Worm (Caenorhabditis elegans) whole organism, L1 larva: Measurements from ENCODE around the gene F09F9.3.

ENCODE experiments used
- C16A3.4 ChIP-seq: fragments of 150-350 bp; optimal IDR thresholded peaks from 2 replicates; lab custom pipeline; 2014; ENCODE audit warnings: missing biosample characterization, missing genetic modification characterization
- C34B4.2 ChIP-seq: sonication (generic microtip); optimal IDR thresholded peaks from 2 replicates; lab custom pipeline; 2017; ENCODE audit warnings: mild to moderate bottlenecking, missing genetic modification characterization, missing compliant biosample characterization
- F16B12.6 ChIP-seq: fragments of 150-350 bp; optimal IDR thresholded peaks from 2 replicates; lab custom pipeline; 2014; ENCODE audit warnings: missing biosample characterization, missing genetic modification characterization
- alr-1 ChIP-seq: fragments of 200-800 bp; sonication (Bioruptor generic); optimal IDR thresholded peaks from 2 replicates; lab custom pipeline; 2018; ENCODE audit warnings: borderline replicate concordance, mild to moderate bottlenecking, missing genetic modification characterization, missing compliant biosample characterization
- ama-1 ChIP-seq: fragments of 150-350 bp; optimal IDR thresholded peaks from 2 replicates; lab custom pipeline; 2014
- blmp-1 ChIP-seq: fragments of 150-350 bp; optimal IDR thresholded peaks from 2 replicates; lab custom pipeline; 2014; ENCODE audit warnings: missing biosample characterization, missing genetic modification characterization
- ceh-8 ChIP-seq: fragments of 200-800 bp; sonication (Bioruptor generic); optimal IDR thresholded peaks from 2 replicates; lab custom pipeline; 2018; ENCODE audit warnings: mild to moderate bottlenecking, missing genetic modification characterization, moderate library complexity, missing compliant biosample characterization
- dpl-1 ChIP-seq, 3 experiments: fragments of 150-350 bp in 2 of 3; sonication (generic microtip) in 1 of 3; optimal IDR thresholded peaks; 2 replicates each; lab custom pipeline; 2014 to 2017; ENCODE audit warnings: missing biosample characterization in 3 of 3, missing genetic modification characterization in 3 of 3, missing genetic modification reagents in 3 of 3
- dsc-1 ChIP-seq: sonication (generic microtip); optimal IDR thresholded peaks from 2 replicates; lab custom pipeline; 2016; ENCODE audit warnings: mild to moderate bottlenecking, missing genetic modification characterization, missing compliant biosample characterization
- efl-1 ChIP-seq, 4 experiments: fragments of 150-350 bp; optimal IDR thresholded peaks in 3 of 4; peaks in 1 of 4; 1 replicate in 1 of 4; 2 replicates in 3 of 4; lab custom pipeline; 2014; ENCODE audit warnings: missing biosample characterization in 2 of 4, missing genetic modification characterization in 2 of 4, missing genetic modification reagents in 2 of 4
- egl-27 ChIP-seq, 2 experiments: fragments of 150-350 bp in 1 of 2; sonication (generic microtip); optimal IDR thresholded peaks; 3 replicates each; lab custom pipeline; 2017 to 2018; ENCODE audit warnings: missing biosample characterization in 2 of 2, missing genetic modification characterization in 2 of 2, missing genetic modification reagents in 2 of 2
- elt-3 ChIP-seq, 6 experiments: fragments of 150-350 bp in 1 of 6; sonication (generic microtip); optimal IDR thresholded peaks; 2 replicates each; lab custom pipeline; 2017 to 2018; ENCODE audit warnings: missing biosample characterization in 6 of 6, missing genetic modification characterization in 6 of 6, inconsistent platforms in 1 of 6
- fkh-4 ChIP-seq: sonication (generic microtip); optimal IDR thresholded peaks from 2 replicates; lab custom pipeline; 2016; ENCODE audit warnings: missing compliant biosample characterization, missing genetic modification characterization, borderline replicate concordance
- fkh-8 ChIP-seq: sonication (generic microtip); optimal IDR thresholded peaks from 2 replicates; lab custom pipeline; 2016; ENCODE audit warnings: mild to moderate bottlenecking, missing genetic modification characterization, missing compliant biosample characterization
- fos-1 ChIP-seq: fragments of 150-350 bp; optimal IDR thresholded peaks from 2 replicates; lab custom pipeline; 2014; ENCODE audit warnings: missing biosample characterization, missing genetic modification characterization
- hpl-2 ChIP-seq: fragments of 150-350 bp; optimal IDR thresholded peaks from 2 replicates; lab custom pipeline; 2014; ENCODE audit warnings: missing biosample characterization, missing genetic modification reagents, missing genetic modification characterization
- isw-1 ChIP-seq: fragments of 200-800 bp; sonication (Bioruptor generic); IDR thresholded peaks from 2 replicates; pipeline ENCODE4 v1.3.6; 2022; ENCODE audit warnings: missing genetic modification characterization, missing compliant biosample characterization
- jun-1 ChIP-seq: fragments of 150-350 bp; optimal IDR thresholded peaks from 2 replicates; lab custom pipeline; 2014; ENCODE audit warnings: missing biosample characterization, missing genetic modification reagents, missing genetic modification characterization
- lin-14 ChIP-seq: fragments of 200-800 bp; sonication (Bioruptor generic); optimal IDR thresholded peaks from 2 replicates; lab custom pipeline; 2018; ENCODE audit warnings: mild to moderate bottlenecking, missing genetic modification characterization, moderate library complexity, missing compliant biosample characterization
- lin-35 ChIP-seq, 2 experiments: fragments of 150-350 bp; optimal IDR thresholded peaks; 2 replicates each; lab custom pipeline; 2014; ENCODE audit warnings: missing biosample characterization in 2 of 2, missing genetic modification characterization in 2 of 2, missing genetic modification reagents in 2 of 2
- lin-39 ChIP-seq: fragments of 150-350 bp; optimal IDR thresholded peaks from 2 replicates; lab custom pipeline; 2014; ENCODE audit warnings: missing biosample characterization, missing genetic modification reagents, missing genetic modification characterization
- lir-3 ChIP-seq: sonication (generic microtip); optimal IDR thresholded peaks from 2 replicates; lab custom pipeline; 2016; ENCODE audit warnings: mild to moderate bottlenecking, missing genetic modification characterization, moderate library complexity, missing compliant biosample characterization; ENCODE audit not compliant: poor library complexity
- mep-1 ChIP-seq: fragments of 150-350 bp; optimal IDR thresholded peaks from 2 replicates; lab custom pipeline; 2014; ENCODE audit warnings: missing biosample characterization, missing genetic modification characterization
- nhr-11 ChIP-seq: fragments of 150-350 bp; optimal IDR thresholded peaks from 2 replicates; lab custom pipeline; 2014; ENCODE audit warnings: missing biosample characterization, missing genetic modification characterization
- nhr-12 ChIP-seq: sonication (generic microtip); optimal IDR thresholded peaks from 2 replicates; lab custom pipeline; 2017; ENCODE audit warnings: missing biosample characterization, missing genetic modification characterization
- nhr-19 ChIP-seq: fragments of 200-800 bp; sonication (Bioruptor generic); conservative IDR thresholded peaks from 2 replicates; pipeline ENCODE4 v1.3.6; 2022; ENCODE audit warnings: missing genetic modification characterization, missing compliant biosample characterization
- nhr-237 ChIP-seq: fragments of 150-350 bp; optimal IDR thresholded peaks from 2 replicates; lab custom pipeline; 2014; ENCODE audit warnings: missing biosample characterization, missing genetic modification characterization
- nhr-84 ChIP-seq: sonication (generic microtip); optimal IDR thresholded peaks from 2 replicates; lab custom pipeline; 2017; ENCODE audit warnings: missing biosample characterization, missing genetic modification characterization
- nhr-85 ChIP-seq: sonication (generic microtip); peaks from one replicate; lab custom pipeline; 2016; ENCODE audit warnings: missing genetic modification characterization, inconsistent platforms, missing compliant biosample characterization
- pag-3 ChIP-seq: sonication (generic microtip); optimal IDR thresholded peaks from 2 replicates; lab custom pipeline; 2017; ENCODE audit warnings: missing genetic modification characterization, mild to moderate bottlenecking, missing compliant biosample characterization, antibody characterized with exemption, borderline replicate concordance; ENCODE audit not compliant: insufficient read depth
- rnt-1 ChIP-seq: sonication (generic microtip); optimal IDR thresholded peaks from 2 replicates; lab custom pipeline; 2016; ENCODE audit warnings: mild to moderate bottlenecking, missing genetic modification characterization, moderate library complexity, missing compliant biosample characterization
- skn-1 ChIP-seq: fragments of 150-350 bp; optimal IDR thresholded peaks from 2 replicates; lab custom pipeline; 2014; ENCODE audit warnings: missing biosample characterization, missing genetic modification characterization
- snpc-4 ChIP-seq: fragments of 150-350 bp; optimal IDR thresholded peaks from 2 replicates; lab custom pipeline; 2014; ENCODE audit warnings: missing biosample characterization, missing genetic modification characterization
- tlp-1 ChIP-seq: fragments of 150-350 bp; optimal IDR thresholded peaks from 2 replicates; lab custom pipeline; 2014; ENCODE audit warnings: missing biosample characterization, missing genetic modification characterization
- unc-98 ChIP-seq: fragments of 200-800 bp; sonication (Bioruptor generic); IDR thresholded peaks from 2 replicates; pipeline ENCODE4 v1.3.6; 2022; ENCODE audit warnings: missing genetic modification characterization, missing compliant biosample characterization
- zag-1 ChIP-seq: fragments of 150-350 bp; optimal IDR thresholded peaks from 2 replicates; lab custom pipeline; 2014; ENCODE audit warnings: missing biosample characterization, missing genetic modification characterization
- zip-4 ChIP-seq: fragments of 200-800 bp; sonication (Bioruptor generic); optimal IDR thresholded peaks from 2 replicates; lab custom pipeline; 2018; ENCODE audit warnings: mild to moderate bottlenecking, missing genetic modification characterization, moderate library complexity, missing compliant biosample characterization
- ztf-11 ChIP-seq, 2 experiments: sonication (generic microtip); optimal IDR thresholded peaks; 2 replicates each; lab custom pipeline; 2016 to 2017; ENCODE audit warnings: missing genetic modification characterization in 2 of 2, missing biosample characterization in 1 of 2, missing compliant biosample characterization in 1 of 2
- ztf-4 ChIP-seq: fragments of 150-350 bp; optimal IDR thresholded peaks from 2 replicates; lab custom pipeline; 2014; ENCODE audit warnings: missing biosample characterization, missing genetic modification characterization

The F09F9.3 gene

ce11 chrX:4115026-4115425, 5.8 kb downstream of the F09F9.3 start, which contains the start of gene F09F9.1:
F09F9.1 (plus strand) TSS chrX:4115326.
- TF ChIP-seq efl-1 (optimal IDR thresholded peaks at IDR 0.05; lab: Kevin White, UChicago), result no peak
- peak in 1 of 2 experiments; percentile 55 for TF ChIP-seq efl-1 (GFP tag; optimal IDR thresholded peaks at IDR 0.05 in 1 of 2; lab: Kevin White, UChicago)
- TF ChIP-seq pag-3, result no peak
- TF ChIP-seq jun-1 (tag; lab: Kevin White, UChicago), result no peak
- TF ChIP-seq skn-1 (tag; lab: Kevin White, UChicago), result no peak

- TF ChIP-seq blmp-1 (tag; lab: Kevin White, UChicago) (peak; percentile 76), C16A3.4 (tag; lab: Kevin White, UChicago) (no peak), nhr-12 (no peak)
These were observed 9.4 kb downstream of the F09F9.3 start, which contains the start of gene F09F9.2 for ce11 chrX:4111416-4111815. F09F9.2 (minus strand) TSS chrX:4111440.

DNA sequence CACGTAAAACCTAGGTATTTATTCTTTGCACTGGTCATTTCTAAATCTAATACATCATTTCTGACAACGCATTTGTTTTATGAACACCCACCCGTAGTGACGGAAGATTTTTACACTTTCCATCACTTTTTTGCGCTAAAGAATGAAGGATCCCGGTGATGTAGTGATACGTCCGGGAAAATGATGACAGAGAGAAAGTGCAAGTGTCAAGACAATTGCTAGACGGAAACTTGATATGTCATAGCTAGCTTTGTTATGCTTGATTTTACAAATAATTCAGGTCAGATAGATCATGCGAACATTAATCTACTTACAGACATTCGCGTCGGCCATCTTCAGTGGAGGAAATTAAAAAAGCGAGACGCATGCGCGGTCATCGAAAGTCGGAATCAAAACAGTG, 10.9 kb downstream of the F09F9.3 start:
- TF ChIP-seq zip-4 (GFP tag; lab: Kevin White, UChicago), result no peak
- peak; percentile 27 for TF ChIP-seq lin-14
- TF ChIP-seq egl-27 (tag; optimal IDR thresholded peaks at IDR 0.05; lab: Kevin White, UChicago), result no peak
- TF ChIP-seq fos-1 (tag; lab: Kevin White, UChicago), result no peak
- no peak for TF ChIP-seq tlp-1
- TF ChIP-seq F16B12.6 (tag; lab: Kevin White, UChicago), result no peak
- no peak for TF ChIP-seq nhr-11 (tag; lab: Kevin White, UChicago)
- TF ChIP-seq ceh-8 (GFP tag; lab: Kevin White, UChicago), result no peak
- no peak for TF ChIP-seq nhr-19 (GFP tag; lab: Robert Waterston, UW)
- TF ChIP-seq blmp-1 (tag; lab: Kevin White, UChicago), result peak; percentile 51
- TF ChIP-seq, all 84 proteins: peak for 2

DNA sequence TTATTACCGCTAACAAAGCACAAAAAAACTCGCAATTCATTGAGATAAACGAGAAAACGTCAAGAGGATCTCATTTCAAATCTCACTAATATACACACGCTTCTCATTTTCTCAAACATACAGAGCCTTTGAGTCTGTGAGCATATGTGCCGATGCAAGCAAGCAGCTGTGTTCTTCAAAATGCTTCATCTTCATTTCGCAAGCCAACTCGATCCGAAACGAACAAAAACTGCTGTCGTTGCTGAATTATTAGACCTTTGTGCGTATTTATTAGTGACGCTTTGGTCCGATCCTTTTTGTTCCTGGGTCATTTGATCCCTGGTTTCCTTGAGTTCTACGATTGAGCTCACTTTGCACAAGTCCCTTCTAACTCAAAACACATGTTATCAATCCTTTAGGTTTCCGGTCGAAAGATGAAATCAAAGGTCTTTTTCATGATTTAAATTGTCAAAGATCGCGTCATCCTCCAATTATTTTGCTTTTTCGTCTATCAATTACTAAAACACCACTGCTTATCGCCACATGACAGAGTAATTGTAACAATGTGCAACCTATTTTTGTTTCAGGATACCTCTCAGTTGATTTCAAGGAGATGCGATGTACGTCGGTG, 13.8 kb downstream of the F09F9.3 start, which contains the start of gene R02E4.2:
R02E4.2 (plus strand) TSS at position 560 of the 610 bp plus-strand sequence.
- TF ChIP-seq tlp-1 (no peak), dpl-1 (GFP tag; optimal IDR thresholded peaks at IDR 0.05; lab: Kevin White, UChicago) (no peak), hpl-2 (GFP tag; lab: Kevin White, UChicago) (no peak), ama-1 (no peak), snpc-4 (tag; lab: Kevin White, UChicago) (no peak), nhr-84 (no peak), fkh-8 (tag; lab: Kevin White, UChicago) (no peak), dsc-1 (tag; lab: Kevin White, UChicago) (peak; percentile 97), unc-98 (no peak), fkh-4 (tag; lab: Kevin White, UChicago) (peak; percentile 83), C34B4.2 (tag; lab: Kevin White, UChicago) (no peak), zag-1 (tag; lab: Kevin White, UChicago) (no peak), isw-1 (GFP tag; lab: Robert Waterston, UW) (no peak), mep-1 (no peak)

- TF ChIP-seq F16B12.6 (tag; lab: Kevin White, UChicago) (no peak), lir-3 (no peak), lin-35 (GFP tag; optimal IDR thresholded peaks at IDR 0.05; lab: Kevin White, UChicago) (no peak), nhr-85 (tag; lab: Kevin White, UChicago) (no peak), nhr-11 (tag; lab: Kevin White, UChicago) (no peak), rnt-1 (tag; lab: Kevin White, UChicago) (no peak), lin-39 (tag; lab: Kevin White, UChicago) (no peak), efl-1 (optimal IDR thresholded peaks at IDR 0.05; lab: Kevin White, UChicago) (no peak), efl-1 (GFP tag; optimal IDR thresholded peaks at IDR 0.05 in 1 of 2; lab: Kevin White, UChicago) (no peak), ztf-4 (tag; lab: Kevin White, UChicago) (no peak), C16A3.4 (tag; lab: Kevin White, UChicago) (no peak), zip-4 (GFP tag; lab: Kevin White, UChicago) (no peak), elt-3 (tag; optimal IDR thresholded peaks at IDR 0.05; lab: Kevin White, UChicago) (no peak), alr-1 (no peak), nhr-237 (no peak), ztf-11 (tag; optimal IDR thresholded peaks at IDR 0.05; lab: Kevin White, UChicago) (no peak), nhr-84 (no peak), zag-1 (tag; lab: Kevin White, UChicago) (no peak)
These were observed 16.4 kb downstream of the F09F9.3 start, which contains the start of gene R02E4.1 for ce11 chrX:4104435-4104834. R02E4.1 (minus strand) TSS chrX:4104535.
